Worm (Caenorhabditis elegans) whole organism, L2 larva: ENCODE data around the gene kin-4.
A peak's percentile ranks its signal among the peaks of the same experiment; 100 is the strongest.

ENCODE experiments used
- C34F6.9 ChIP-seq: fragments of 150-350 bp; optimal IDR thresholded peaks from 2 replicates; lab custom pipeline; 2014; ENCODE audit warnings: missing biosample characterization, missing genetic modification characterization
- F13H6.1 ChIP-seq: sonication (generic microtip); optimal IDR thresholded peaks from 2 replicates; lab custom pipeline; 2016; ENCODE audit warnings: missing genetic modification characterization, missing compliant biosample characterization
- ZK546.5 ChIP-seq: sonication (generic microtip); optimal IDR thresholded peaks from 2 replicates; lab custom pipeline; 2017; ENCODE audit warnings: missing biosample characterization, missing genetic modification characterization
- alr-1 ChIP-seq: fragments of 150-350 bp; optimal IDR thresholded peaks from 2 replicates; lab custom pipeline; 2014; ENCODE audit warnings: missing biosample characterization, missing genetic modification characterization
- aly-2 ChIP-seq: fragments of 150-350 bp; optimal IDR thresholded peaks from 2 replicates; lab custom pipeline; 2014; ENCODE audit warnings: missing biosample characterization, missing genetic modification characterization
- ama-1 ChIP-seq: fragments of 150-350 bp; optimal IDR thresholded peaks from 2 replicates; lab custom pipeline; 2018; ENCODE audit warnings: inconsistent platforms
- blmp-1 ChIP-seq: sonication (generic microtip); optimal IDR thresholded peaks from 2 replicates; lab custom pipeline; 2017; ENCODE audit warnings: missing genetic modification characterization, mild to moderate bottlenecking, missing compliant biosample characterization, antibody characterized with exemption, moderate library complexity; ENCODE audit not compliant: insufficient read depth
- ceh-16 ChIP-seq: fragments of 150-350 bp; optimal IDR thresholded peaks from 2 replicates; lab custom pipeline; 2014; ENCODE audit warnings: missing biosample characterization, missing genetic modification characterization
- ceh-82 ChIP-seq: fragments of 150-350 bp; optimal IDR thresholded peaks from 2 replicates; lab custom pipeline; 2014; ENCODE audit warnings: missing biosample characterization, missing genetic modification characterization
- crh-2 ChIP-seq: sonication (generic microtip); optimal IDR thresholded peaks from 2 replicates; lab custom pipeline; 2017; ENCODE audit warnings: missing biosample characterization, missing genetic modification characterization
- dmd-4 ChIP-seq: sonication (generic microtip); optimal IDR thresholded peaks from 2 replicates; lab custom pipeline; 2017; ENCODE audit warnings: missing biosample characterization, missing genetic modification characterization
- egl-27 ChIP-seq: sonication (generic microtip); optimal IDR thresholded peaks from 3 replicates; lab custom pipeline; 2017; ENCODE audit warnings: missing biosample characterization, missing genetic modification reagents, missing genetic modification characterization
- elt-1 ChIP-seq: fragments of 150-350 bp; optimal IDR thresholded peaks from 2 replicates; lab custom pipeline; 2014; ENCODE audit warnings: missing biosample characterization, missing genetic modification characterization
- fos-1 ChIP-seq: fragments of 150-350 bp; optimal IDR thresholded peaks from 2 replicates; lab custom pipeline; 2014; ENCODE audit warnings: missing biosample characterization, missing genetic modification characterization
- gmeb-1 ChIP-seq: fragments of 150-350 bp; optimal IDR thresholded peaks from 2 replicates; lab custom pipeline; 2014; ENCODE audit warnings: missing biosample characterization, missing genetic modification characterization
- lin-11 ChIP-seq: fragments of 150-350 bp; sonication (generic microtip); optimal IDR thresholded peaks from 2 replicates; lab custom pipeline; 2014; ENCODE audit warnings: missing biosample characterization, missing genetic modification characterization, inconsistent platforms, mixed read lengths
- lin-13 ChIP-seq: fragments of 150-350 bp; optimal IDR thresholded peaks from 2 replicates; lab custom pipeline; 2014; ENCODE audit warnings: missing biosample characterization, missing genetic modification reagents, missing genetic modification characterization
- lin-39 ChIP-seq: fragments of 150-350 bp; optimal IDR thresholded peaks from 2 replicates; lab custom pipeline; 2014; ENCODE audit warnings: missing biosample characterization, missing genetic modification reagents, missing genetic modification characterization
- lsy-2 ChIP-seq, 2 experiments: fragments of 150-350 bp in 1 of 2; sonication (generic microtip) in 1 of 2; optimal IDR thresholded peaks; 2 replicates each; lab custom pipeline; 2014 to 2017; ENCODE audit warnings: missing biosample characterization in 2 of 2, missing genetic modification characterization in 2 of 2
- mab-5 ChIP-seq: fragments of 150-350 bp; optimal IDR thresholded peaks from 2 replicates; lab custom pipeline; 2014; ENCODE audit warnings: missing biosample characterization, missing genetic modification characterization
- mbf-1 ChIP-seq: sonication (generic microtip); optimal IDR thresholded peaks from 2 replicates; lab custom pipeline; 2017; ENCODE audit warnings: missing biosample characterization, missing genetic modification characterization
- mdl-1 ChIP-seq, 2 experiments: fragments of 150-350 bp in 1 of 2; sonication (generic microtip) in 1 of 2; optimal IDR thresholded peaks; 2 replicates each; lab custom pipeline; 2017; ENCODE audit warnings: missing biosample characterization in 2 of 2, missing genetic modification characterization in 2 of 2
- nhr-10 ChIP-seq: sonication (generic microtip); optimal IDR thresholded peaks from 2 replicates; lab custom pipeline; 2017; ENCODE audit warnings: missing biosample characterization, missing genetic modification characterization
- nhr-11 ChIP-seq: fragments of 150-350 bp; optimal IDR thresholded peaks from 2 replicates; lab custom pipeline; 2014; ENCODE audit warnings: missing biosample characterization, missing genetic modification characterization
- nhr-12 ChIP-seq: fragments of 150-350 bp; optimal IDR thresholded peaks from 2 replicates; lab custom pipeline; 2014; ENCODE audit warnings: missing biosample characterization, missing genetic modification characterization
- nhr-129 ChIP-seq: fragments of 150-350 bp; optimal IDR thresholded peaks from 2 replicates; lab custom pipeline; 2014; ENCODE audit warnings: missing biosample characterization, missing genetic modification characterization
- nhr-21 ChIP-seq: fragments of 150-350 bp; optimal IDR thresholded peaks from 2 replicates; lab custom pipeline; 2014; ENCODE audit warnings: missing biosample characterization, missing genetic modification characterization
- nhr-23 ChIP-seq: fragments of 150-350 bp; optimal IDR thresholded peaks from 2 replicates; lab custom pipeline; 2014; ENCODE audit warnings: missing biosample characterization, missing genetic modification reagents, missing genetic modification characterization
- nhr-237 ChIP-seq: fragments of 150-350 bp; optimal IDR thresholded peaks from 2 replicates; lab custom pipeline; 2014; ENCODE audit warnings: missing biosample characterization, missing genetic modification characterization
- nhr-25 ChIP-seq: fragments of 150-350 bp; sonication (generic microtip); optimal IDR thresholded peaks from 3 replicates; lab custom pipeline; 2014; ENCODE audit warnings: missing biosample characterization, missing genetic modification characterization
- nhr-6 ChIP-seq: fragments of 150-350 bp; optimal IDR thresholded peaks from 2 replicates; lab custom pipeline; 2014; ENCODE audit warnings: missing biosample characterization, missing genetic modification characterization
- nhr-77 ChIP-seq: fragments of 150-350 bp; optimal IDR thresholded peaks from 2 replicates; lab custom pipeline; 2014; ENCODE audit warnings: missing biosample characterization, missing genetic modification characterization
- peb-1 ChIP-seq: fragments of 150-350 bp; optimal IDR thresholded peaks from 2 replicates; lab custom pipeline; 2014; ENCODE audit warnings: missing biosample characterization, missing genetic modification characterization
- sem-4 ChIP-seq: fragments of 150-350 bp; optimal IDR thresholded peaks from 2 replicates; lab custom pipeline; 2014; ENCODE audit warnings: missing biosample characterization, missing genetic modification reagents, missing genetic modification characterization
- skn-1 ChIP-seq: sonication (generic microtip); optimal IDR thresholded peaks from 2 replicates; lab custom pipeline; 2017; ENCODE audit warnings: missing biosample characterization, missing genetic modification characterization
- sma-3 ChIP-seq: sonication (generic microtip); optimal IDR thresholded peaks from 2 replicates; lab custom pipeline; 2016; ENCODE audit warnings: missing genetic modification reagents, missing genetic modification characterization, missing compliant biosample characterization
- sma-9 ChIP-seq, 2 experiments: fragments of 150-350 bp in 1 of 2; sonication (generic microtip) in 1 of 2; optimal IDR thresholded peaks; 2 replicates each; lab custom pipeline; 2014 to 2016; ENCODE audit warnings: missing genetic modification characterization in 2 of 2, mild to moderate bottlenecking in 1 of 2, missing biosample characterization in 1 of 2, missing compliant biosample characterization in 1 of 2, missing genetic modification reagents in 1 of 2, moderate library complexity in 1 of 2
- snpc-4 ChIP-seq: fragments of 150-350 bp; optimal IDR thresholded peaks from 2 replicates; lab custom pipeline; 2014; ENCODE audit warnings: missing biosample characterization, missing genetic modification characterization
- unc-39 ChIP-seq: fragments of 150-350 bp; optimal IDR thresholded peaks from 2 replicates; lab custom pipeline; 2014; ENCODE audit warnings: missing biosample characterization, missing genetic modification characterization
- unc-55 ChIP-seq: fragments of 150-350 bp; sonication (generic microtip); optimal IDR thresholded peaks from 3 replicates; lab custom pipeline; 2014; ENCODE audit warnings: missing biosample characterization, missing genetic modification reagents, missing genetic modification characterization
- unc-62 ChIP-seq: fragments of 150-350 bp; optimal IDR thresholded peaks from 2 replicates; lab custom pipeline; 2014; ENCODE audit warnings: missing biosample characterization, missing genetic modification reagents, missing genetic modification characterization
- zag-1 ChIP-seq: fragments of 150-350 bp; optimal IDR thresholded peaks from 2 replicates; lab custom pipeline; 2014; ENCODE audit warnings: missing biosample characterization, missing genetic modification characterization
- ztf-1 ChIP-seq: fragments of 200-800 bp; sonication (Bioruptor generic); conservative IDR thresholded peaks from 2 replicates; pipeline ENCODE4 v1.3.6; 2022; ENCODE audit warnings: missing genetic modification characterization, missing compliant biosample characterization
- ztf-11 ChIP-seq: sonication (generic microtip); optimal IDR thresholded peaks from 2 replicates; lab custom pipeline; 2017; ENCODE audit warnings: missing biosample characterization, missing genetic modification characterization
- ztf-4 ChIP-seq: fragments of 150-350 bp; optimal IDR thresholded peaks from 2 replicates; lab custom pipeline; 2014; ENCODE audit warnings: missing biosample characterization, missing genetic modification characterization

The kin-4 gene

DNA sequence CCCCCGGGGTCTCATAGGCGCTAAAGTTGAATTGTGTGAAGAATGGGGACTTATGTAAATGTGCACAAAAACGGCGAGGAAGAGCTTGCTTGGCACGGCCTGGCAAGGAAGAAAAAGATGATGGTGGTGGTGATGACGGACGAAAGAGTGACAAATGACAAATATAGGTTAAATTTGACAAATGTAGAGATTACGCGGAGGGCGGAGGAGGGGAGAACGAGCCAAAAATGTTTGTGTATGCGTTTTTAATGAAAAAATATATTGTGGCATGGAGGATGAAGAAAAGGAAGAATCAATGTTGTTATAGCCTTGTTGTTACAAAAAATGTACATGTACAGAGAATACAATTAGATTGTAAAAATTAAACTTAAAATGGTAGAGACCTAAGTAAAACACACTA is 61.3 kb downstream of the kin-4 start:
- TF ChIP-seq sma-3 (no peak), nhr-12 (tag; lab: Kevin White, UChicago) (no peak), snpc-4 (tag; lab: Kevin White, UChicago) (no peak), mab-5 (tag; lab: Kevin White, UChicago) (peak; percentile 32), ceh-16 (no peak)
- TF ChIP-seq, all 48 proteins: peak for 1

DNA sequence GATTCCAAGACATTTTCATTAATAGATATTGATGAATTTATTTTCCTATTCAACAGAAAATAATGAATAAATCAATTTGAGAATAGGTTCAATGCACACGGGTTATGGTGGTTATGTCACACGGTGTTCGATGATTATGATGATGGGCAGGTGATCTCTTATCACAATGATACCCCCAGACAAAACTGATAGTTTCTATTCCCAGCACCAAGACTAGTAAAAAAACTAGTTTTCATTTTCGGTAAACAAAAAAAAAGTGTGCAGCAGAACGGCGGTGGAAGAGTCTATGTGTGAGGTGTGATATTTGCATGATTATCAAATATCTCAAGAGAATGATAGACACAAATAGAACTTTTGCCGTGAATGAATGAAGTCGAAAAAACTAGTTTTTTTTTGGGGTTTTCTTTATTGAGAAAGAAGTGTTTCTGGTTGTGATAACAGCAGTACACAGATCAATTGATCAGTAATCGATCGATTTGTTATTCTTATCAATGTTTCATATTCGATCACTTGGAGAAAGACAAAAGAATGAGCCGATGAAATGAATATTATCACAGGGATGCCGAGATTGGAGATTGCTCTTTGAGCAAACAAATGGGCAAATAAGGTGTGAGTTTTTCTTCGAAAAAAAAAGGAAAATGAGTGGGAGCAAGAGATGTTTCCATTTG is 62.5 kb downstream of the kin-4 start:
- TF ChIP-seq mab-5 (tag; lab: Kevin White, UChicago): no peak
- TF ChIP-seq alr-1 (tag; lab: Kevin White, UChicago): no peak
- no peak for TF ChIP-seq sma-3
- TF ChIP-seq F13H6.1: no peak
- no peak for TF ChIP-seq peb-1 (tag; lab: Kevin White, UChicago)
- TF ChIP-seq sma-9 (GFP tag; optimal IDR thresholded peaks at IDR 0.05; lab: Kevin White, UChicago): peak; percentile 3
- no peak for TF ChIP-seq sma-9 (tag; optimal IDR thresholded peaks at IDR 0.05; lab: Kevin White, UChicago)
- TF ChIP-seq aly-2 (tag; lab: Kevin White, UChicago): no peak

DNA sequence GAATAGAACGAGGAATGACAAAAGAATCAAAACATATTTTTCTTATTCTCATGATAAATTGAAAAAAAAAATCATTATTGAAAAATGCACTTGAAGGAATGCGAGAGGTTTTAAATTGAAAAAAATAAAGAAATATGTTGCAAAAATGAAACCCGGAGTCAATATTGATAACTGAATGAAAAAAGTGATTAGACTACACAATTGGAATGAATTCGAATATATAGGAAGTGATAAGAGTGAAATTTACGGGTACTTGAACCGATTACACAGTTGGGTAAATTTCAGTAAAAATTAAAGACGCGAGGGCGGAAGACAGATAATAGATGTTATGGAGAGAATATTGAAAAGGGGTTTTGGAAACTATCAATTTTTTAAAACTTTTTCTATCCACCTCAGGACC is 63.5 kb downstream of the kin-4 start:
- peak; percentile 73 for TF ChIP-seq fos-1
- no peak for TF ChIP-seq ztf-1 (GFP tag; lab: Robert Waterston, UW)
- TF ChIP-seq nhr-11 (tag; lab: Kevin White, UChicago): no peak
- TF ChIP-seq, all 48 proteins: peak for 1

DNA sequence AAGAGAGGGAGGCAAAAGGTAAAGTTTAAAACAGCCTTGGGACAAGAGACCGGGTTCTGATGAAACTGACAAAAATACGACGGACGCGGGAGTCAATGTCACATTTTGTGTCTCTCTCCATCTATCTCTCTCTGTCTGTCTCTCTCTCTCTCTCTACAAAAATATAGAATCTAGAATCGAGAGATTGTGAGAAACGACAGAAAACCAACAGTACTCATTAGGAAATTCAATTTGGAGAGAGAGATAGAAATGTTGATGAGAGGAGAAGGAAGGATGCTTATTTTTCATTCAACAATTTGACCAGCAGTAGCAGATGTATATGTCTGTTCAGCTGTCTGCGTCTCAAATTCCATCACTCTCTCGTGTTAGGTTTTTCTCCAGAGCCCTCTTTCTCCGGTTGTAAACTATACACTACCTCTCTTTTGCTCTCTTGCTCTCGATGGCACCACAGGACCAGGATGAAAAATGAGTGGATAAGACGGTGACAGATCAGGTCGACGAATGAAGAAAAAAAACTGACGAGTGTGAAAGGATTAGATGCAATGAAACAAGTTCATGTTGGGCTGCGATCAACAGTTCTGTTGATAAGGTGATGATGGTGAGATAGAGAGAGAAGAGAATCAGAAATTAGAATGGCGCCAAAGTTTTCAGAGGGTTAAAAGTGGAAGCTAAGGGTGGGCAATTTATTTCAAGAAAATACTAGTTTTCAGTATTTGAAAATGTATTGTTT is 64.2 kb downstream of the kin-4 start:
- TF ChIP-seq nhr-11 (tag; lab: Kevin White, UChicago) (no peak), aly-2 (tag; lab: Kevin White, UChicago) (no peak), sma-9 (GFP tag; optimal IDR thresholded peaks at IDR 0.05; lab: Kevin White, UChicago) (peak; percentile 75), sma-9 (tag; optimal IDR thresholded peaks at IDR 0.05; lab: Kevin White, UChicago) (no peak), lin-13 (GFP tag; lab: Kevin White, UChicago) (peak; percentile 20), ceh-82 (tag; lab: Kevin White, UChicago) (no peak), ztf-1 (GFP tag; lab: Robert Waterston, UW) (no peak), elt-1 (tag; lab: Kevin White, UChicago) (no peak), unc-39 (no peak), nhr-10 (tag; lab: Kevin White, UChicago) (no peak), blmp-1 (tag; lab: Kevin White, UChicago) (peak; percentile 76), ztf-11 (tag; lab: Kevin White, UChicago) (no peak), lsy-2 (tag; optimal IDR thresholded peaks at IDR 0.05; lab: Kevin White, UChicago) (peak in 1 of 2 experiments; percentile 55), unc-62 (GFP tag; lab: Kevin White, UChicago) (no peak), zag-1 (tag; lab: Kevin White, UChicago) (no peak), sma-3 (peak; percentile 70), snpc-4 (tag; lab: Kevin White, UChicago) (no peak), nhr-77 (no peak), gmeb-1 (no peak), crh-2 (tag; lab: Kevin White, UChicago) (no peak), ZK546.5 (tag; lab: Kevin White, UChicago) (no peak), mbf-1 (no peak), nhr-12 (tag; lab: Kevin White, UChicago) (no peak), ztf-4 (tag; lab: Kevin White, UChicago) (no peak), unc-55 (GFP tag; lab: Kevin White, UChicago) (no peak), C34F6.9 (tag; lab: Kevin White, UChicago) (peak; percentile 42), egl-27 (tag; lab: Kevin White, UChicago) (no peak), lin-11 (tag; lab: Kevin White, UChicago) (no peak), F13H6.1 (peak; percentile 35), nhr-6 (tag; lab: Kevin White, UChicago) (peak; percentile 73), nhr-21 (tag; lab: Kevin White, UChicago) (peak; percentile 62), mdl-1 (tag; optimal IDR thresholded peaks at IDR 0.05; lab: Kevin White, UChicago) (no peak), ceh-16 (peak; percentile 38), sem-4 (tag; lab: Kevin White, UChicago) (peak; percentile 38), skn-1 (tag; lab: Kevin White, UChicago) (no peak), nhr-237 (tag; lab: Kevin White, UChicago) (no peak), dmd-4 (no peak), nhr-23 (tag; lab: Kevin White, UChicago) (no peak), nhr-129 (peak; percentile 64), nhr-25 (peak; percentile 94), ama-1 (lab: Kevin White, UChicago) (no peak), lin-39 (tag; lab: Kevin White, UChicago) (no peak)
